Worm (Caenorhabditis elegans) whole organism, mixed stage, embryonic: Measurements from ENCODE around the gene rbmx-2.

Experiments
- M03D4.4 ChIP-seq: sonication (generic microtip); optimal IDR thresholded peaks from 2 replicates; lab custom pipeline; 2017; ENCODE audit warnings: mild to moderate bottlenecking, missing genetic modification characterization, missing compliant biosample characterization
- bed-3 ChIP-seq: fragments of 200-800 bp; sonication (Bioruptor generic); optimal IDR thresholded peaks from 3 replicates; lab custom pipeline; 2018; ENCODE audit warnings: mild to moderate bottlenecking, missing genetic modification characterization, moderate library complexity, missing compliant biosample characterization
- ceh-83 ChIP-seq: fragments of 200-800 bp; sonication (Bioruptor generic); optimal IDR thresholded peaks from 2 replicates; lab custom pipeline; 2018; ENCODE audit warnings: mild to moderate bottlenecking, missing genetic modification characterization, missing compliant biosample characterization
- ces-1 ChIP-seq: fragments of 150-350 bp; optimal IDR thresholded peaks from 2 replicates; lab custom pipeline; 2014; ENCODE audit warnings: missing biosample characterization, missing genetic modification reagents, missing genetic modification characterization
- drap-1 ChIP-seq: fragments of 200-800 bp; sonication (Bioruptor generic); optimal IDR thresholded peaks from 3 replicates; lab custom pipeline; 2018; ENCODE audit warnings: mild to moderate bottlenecking, missing genetic modification characterization, missing compliant biosample characterization
- flh-1 ChIP-seq: fragments of 200-800 bp; sonication (Bioruptor generic); optimal IDR thresholded peaks from 2 replicates; lab custom pipeline; 2018; ENCODE audit warnings: mild to moderate bottlenecking, missing genetic modification characterization, moderate library complexity, missing compliant biosample characterization
- ham-2 ChIP-seq: fragments of 200-800 bp; sonication (Bioruptor generic); optimal IDR thresholded peaks from 2 replicates; lab custom pipeline; 2018; ENCODE audit warnings: mild to moderate bottlenecking, missing genetic modification characterization, missing compliant biosample characterization
- hlh-1 ChIP-seq: fragments of 150-350 bp; optimal IDR thresholded peaks from 2 replicates; lab custom pipeline; 2014; ENCODE audit warnings: missing biosample characterization, missing genetic modification reagents, missing genetic modification characterization
- lin-13 ChIP-seq: fragments of 150-350 bp; optimal IDR thresholded peaks from 2 replicates; lab custom pipeline; 2014; ENCODE audit warnings: missing biosample characterization, missing genetic modification characterization
- lin-32 ChIP-seq: fragments of 200-800 bp; sonication (Bioruptor generic); optimal IDR thresholded peaks from 2 replicates; lab custom pipeline; 2018; ENCODE audit warnings: mild to moderate bottlenecking, missing genetic modification characterization, missing compliant biosample characterization
- lsy-2 ChIP-seq: fragments of 150-350 bp; optimal IDR thresholded peaks from 2 replicates; lab custom pipeline; 2014; ENCODE audit warnings: missing biosample characterization, missing genetic modification characterization
- mab-5 ChIP-seq: fragments of 150-350 bp; optimal IDR thresholded peaks from 2 replicates; lab custom pipeline; 2014; ENCODE audit warnings: missing biosample characterization, missing genetic modification characterization
- mep-1 ChIP-seq: fragments of 150-350 bp; optimal IDR thresholded peaks from 2 replicates; lab custom pipeline; 2017; ENCODE audit warnings: missing biosample characterization, missing genetic modification reagents, missing genetic modification characterization, inconsistent platforms
- mls-2 ChIP-seq: sonication (generic microtip); optimal IDR thresholded peaks from 2 replicates; lab custom pipeline; 2016; ENCODE audit warnings: mild to moderate bottlenecking, missing genetic modification characterization, moderate library complexity, missing compliant biosample characterization
- nhr-12 ChIP-seq: fragments of 150-350 bp; optimal IDR thresholded peaks from 2 replicates; lab custom pipeline; 2014; ENCODE audit warnings: missing biosample characterization, missing genetic modification characterization
- nhr-2 ChIP-seq: fragments of 150-350 bp; optimal IDR thresholded peaks from 2 replicates; lab custom pipeline; 2014; ENCODE audit warnings: missing biosample characterization, missing genetic modification characterization
- nhr-237 ChIP-seq: fragments of 150-350 bp; optimal IDR thresholded peaks from 2 replicates; lab custom pipeline; 2014; ENCODE audit warnings: missing biosample characterization, missing genetic modification characterization
- nhr-28 ChIP-seq: fragments of 150-350 bp; optimal IDR thresholded peaks from 2 replicates; lab custom pipeline; 2014; ENCODE audit warnings: missing biosample characterization, missing genetic modification characterization
- nhr-76 ChIP-seq: sonication (generic microtip); optimal IDR thresholded peaks from 2 replicates; lab custom pipeline; 2017; ENCODE audit warnings: missing biosample characterization, missing genetic modification characterization
- pha-4 ChIP-seq: fragments of 150-350 bp; optimal IDR thresholded peaks from 2 replicates; lab custom pipeline; 2018; ENCODE audit warnings: missing biosample characterization, missing genetic modification reagents, missing genetic modification characterization
- sem-2 ChIP-seq: fragments of 200-800 bp; sonication (Bioruptor generic); optimal IDR thresholded peaks from 2 replicates; lab custom pipeline; 2018; ENCODE audit warnings: mild to moderate bottlenecking, missing genetic modification characterization, missing compliant biosample characterization
- snpc-4 ChIP-seq: fragments of 150-350 bp; optimal IDR thresholded peaks from 2 replicates; lab custom pipeline; 2014; ENCODE audit warnings: missing biosample characterization, missing genetic modification characterization
- sptf-1 ChIP-seq: sonication (generic microtip); optimal IDR thresholded peaks from 2 replicates; lab custom pipeline; 2017; ENCODE audit warnings: mild to moderate bottlenecking, missing genetic modification characterization, moderate library complexity, missing compliant biosample characterization
- unc-120 ChIP-seq: sonication (generic microtip); optimal IDR thresholded peaks from 2 replicates; lab custom pipeline; 2017; ENCODE audit warnings: missing genetic modification characterization, missing compliant biosample characterization; ENCODE audit not compliant: poor library complexity, severe bottlenecking
- unc-62 ChIP-seq: fragments of 150-350 bp; optimal IDR thresholded peaks from 2 replicates; lab custom pipeline; 2014; ENCODE audit warnings: missing biosample characterization, missing genetic modification reagents, missing genetic modification characterization
- zip-8 ChIP-seq: fragments of 150-350 bp; optimal IDR thresholded peaks from 2 replicates; lab custom pipeline; 2014; ENCODE audit warnings: missing biosample characterization, missing genetic modification characterization
- ztf-11 ChIP-seq: fragments of 150-350 bp; optimal IDR thresholded peaks from 2 replicates; lab custom pipeline; 2014; ENCODE audit warnings: missing biosample characterization, missing genetic modification characterization

The rbmx-2 gene

ce11 chrII:6236093-6236945 lies 39.6 kb upstream of the rbmx-2 start:
- no peak for TF ChIP-seq mls-2
- no peak for TF ChIP-seq snpc-4 (tag; lab: Kevin White, UChicago)
- TF ChIP-seq sem-2 (GFP tag; lab: Kevin White, UChicago): no peak
- TF ChIP-seq lin-32 (GFP tag; lab: Kevin White, UChicago): no peak
- peak; percentile 24 for TF ChIP-seq unc-120 (tag; lab: Kevin White, UChicago)
- no peak for TF ChIP-seq ztf-11 (tag; lab: Kevin White, UChicago)
- no peak for TF ChIP-seq nhr-2 (tag; lab: Kevin White, UChicago)
- no peak for TF ChIP-seq nhr-237
- TF ChIP-seq hlh-1 (tag; lab: Kevin White, UChicago): peak; percentile 4
- TF ChIP-seq nhr-76: no peak
- no peak for TF ChIP-seq mep-1 (tag; lab: Kevin White, UChicago)
- no peak for TF ChIP-seq drap-1 (GFP tag; lab: Kevin White, UChicago)

ce11 chrII:6235432-6236092 lies 38.8 kb upstream of the rbmx-2 start, which contains the start of gene T24H7.9:
Gene T24H7.9, minus strand, starts transcription at chrII:6235505.
- no peak for TF ChIP-seq nhr-28 (tag; lab: Kevin White, UChicago)
- no peak for TF ChIP-seq lin-32 (GFP tag; lab: Kevin White, UChicago)
- TF ChIP-seq flh-1 (GFP tag; lab: Kevin White, UChicago): no peak
- TF ChIP-seq nhr-76: no peak
- no peak for TF ChIP-seq lsy-2
- TF ChIP-seq drap-1 (GFP tag; lab: Kevin White, UChicago): no peak

- no peak for TF ChIP-seq flh-1 (GFP tag; lab: Kevin White, UChicago)
- no peak for TF ChIP-seq snpc-4 (tag; lab: Kevin White, UChicago)
- TF ChIP-seq mab-5 (tag; lab: Kevin White, UChicago): no peak
- no peak for TF ChIP-seq lin-13 (tag; lab: Kevin White, UChicago)
- TF ChIP-seq ztf-11 (tag; lab: Kevin White, UChicago): no peak
- no peak for TF ChIP-seq nhr-28 (tag; lab: Kevin White, UChicago)
- no peak for TF ChIP-seq nhr-76
- no peak for TF ChIP-seq ces-1 (GFP tag; lab: Kevin White, UChicago)
- TF ChIP-seq lin-32 (GFP tag; lab: Kevin White, UChicago): no peak
Observed at ce11 chrII:6230116-6230515, 33.4 kb upstream of the rbmx-2 start.

ce11 chrII:6226995-6227394 lies 30.2 kb upstream of the rbmx-2 start, which contains the start of gene srsy-2:
Gene srsy-2, minus strand, starts transcription at chrII:6227095.
- TF ChIP-seq ztf-11 (tag; lab: Kevin White, UChicago): no peak
- no peak for TF ChIP-seq nhr-12
- TF ChIP-seq nhr-76: no peak
- TF ChIP-seq lin-32 (GFP tag; lab: Kevin White, UChicago): no peak
- TF ChIP-seq lsy-2: no peak
- no peak for TF ChIP-seq hlh-1 (tag; lab: Kevin White, UChicago)
- TF ChIP-seq M03D4.4 (tag; lab: Kevin White, UChicago): no peak
- TF ChIP-seq nhr-28 (tag; lab: Kevin White, UChicago): no peak
- TF ChIP-seq unc-62: no peak
- no peak for TF ChIP-seq sptf-1 (tag; lab: Kevin White, UChicago)
- no peak for TF ChIP-seq zip-8 (tag; lab: Kevin White, UChicago)
- TF ChIP-seq mep-1 (tag; lab: Kevin White, UChicago): no peak
- no peak for TF ChIP-seq bed-3
- TF ChIP-seq ceh-83 (GFP tag; lab: Kevin White, UChicago): no peak
- no peak for TF ChIP-seq unc-120 (tag; lab: Kevin White, UChicago)
- no peak for TF ChIP-seq mls-2
- no peak for TF ChIP-seq pha-4 (tag; lab: Kevin White, UChicago)
- TF ChIP-seq snpc-4 (tag; lab: Kevin White, UChicago): no peak
- no peak for TF ChIP-seq ham-2 (GFP tag; lab: Kevin White, UChicago)
- TF ChIP-seq, all 35 proteins: peak for 0

ce11 chrII:6223755-6224154 lies 27.0 kb upstream of the rbmx-2 start:
- TF ChIP-seq nhr-12 (no peak), drap-1 (GFP tag; lab: Kevin White, UChicago) (no peak), lin-32 (GFP tag; lab: Kevin White, UChicago) (no peak), lin-13 (tag; lab: Kevin White, UChicago) (no peak), nhr-2 (tag; lab: Kevin White, UChicago) (no peak), snpc-4 (tag; lab: Kevin White, UChicago) (no peak), lsy-2 (no peak), unc-120 (tag; lab: Kevin White, UChicago) (no peak), M03D4.4 (tag; lab: Kevin White, UChicago) (no peak), mls-2 (no peak)
- TF ChIP-seq, all 35 proteins: peak for 0
